Worm (Caenorhabditis elegans): ENCODE measurements around the gene B0464.6.
A peak's percentile ranks its signal among the peaks of the same experiment; 100 is the strongest.

The B0464.6 gene

DNA sequence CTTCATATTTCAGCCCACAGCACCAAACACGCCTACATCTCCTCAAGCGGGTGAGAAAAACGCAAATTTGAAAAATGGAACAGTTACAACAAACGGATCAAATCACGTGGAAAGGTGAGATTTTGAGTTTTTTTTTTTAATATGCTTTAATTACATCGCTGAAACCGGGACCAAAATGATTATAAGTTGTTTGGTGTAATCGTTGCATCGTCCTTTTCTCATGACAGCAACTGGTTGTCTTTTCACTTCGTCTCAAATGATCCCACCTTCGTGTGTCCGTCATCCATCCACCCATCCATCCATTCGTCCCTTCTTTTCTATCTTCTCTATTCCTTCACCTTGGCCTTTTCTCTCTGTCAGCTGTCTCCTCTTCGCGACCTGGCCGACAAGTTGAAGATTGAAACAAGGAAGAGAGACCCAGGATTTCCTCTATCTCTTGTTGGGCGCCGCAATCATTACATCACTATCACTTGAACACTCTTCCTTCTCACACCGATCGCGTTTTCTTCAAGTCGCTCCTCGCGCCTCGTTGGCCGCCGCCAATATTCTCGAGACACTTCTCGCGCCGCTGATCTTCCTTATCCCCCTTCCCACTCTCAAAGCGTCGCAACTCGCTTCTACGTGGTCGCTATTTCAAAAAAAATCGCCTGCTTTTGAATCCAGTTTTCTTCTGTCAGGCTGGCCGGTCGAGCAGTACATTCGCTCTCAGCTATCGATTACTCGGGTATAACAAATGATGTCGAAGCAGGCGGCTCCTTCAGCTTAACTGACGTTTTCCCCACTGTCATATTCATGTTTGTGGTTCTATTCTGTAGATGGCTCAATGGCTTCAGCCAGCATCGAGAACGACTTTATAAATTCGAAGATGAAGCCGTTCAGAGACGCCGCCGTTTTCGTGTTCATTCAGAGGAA is 8.3 kb downstream of the B0464.6 start:
- TF ChIP-seq unc-62 (GFP tag; optimal IDR thresholded peaks at IDR 0.05): peak; percentile 89
- TF ChIP-seq nhr-28 (tag; optimal IDR thresholded peaks at IDR 0.05): no peak
- TF ChIP-seq zip-8 (tag; optimal IDR thresholded peaks at IDR 0.05): no peak
- TF ChIP-seq mls-2 (tag; optimal IDR thresholded peaks at IDR 0.05): no peak
- no peak for TF ChIP-seq mab-5 (tag; optimal IDR thresholded peaks at IDR 0.05)
- TF ChIP-seq mep-1 (tag; optimal IDR thresholded peaks at IDR 0.05): no peak
- TF ChIP-seq blmp-1 (tag; optimal IDR thresholded peaks at IDR 0.05): no peak
- TF ChIP-seq snpc-4 (tag; optimal IDR thresholded peaks at IDR 0.05): no peak
- TF ChIP-seq ceh-43 (GFP tag; optimal IDR thresholded peaks at IDR 0.05): no peak
- no peak for TF ChIP-seq lsy-2 (tag; optimal IDR thresholded peaks at IDR 0.05)
- no peak for TF ChIP-seq ham-2 (GFP tag; optimal IDR thresholded peaks at IDR 0.05)
- TF ChIP-seq unc-39 (tag; optimal IDR thresholded peaks at IDR 0.05): no peak
- TF ChIP-seq unc-120 (tag; optimal IDR thresholded peaks at IDR 0.05; ENCODE audit: poor library complexity, severe bottlenecking): peak; percentile 57
- TF ChIP-seq hlh-1 (tag; optimal IDR thresholded peaks at IDR 0.05): peak; percentile 88
- TF ChIP-seq lin-13 (tag; optimal IDR thresholded peaks at IDR 0.05): no peak

DNA sequence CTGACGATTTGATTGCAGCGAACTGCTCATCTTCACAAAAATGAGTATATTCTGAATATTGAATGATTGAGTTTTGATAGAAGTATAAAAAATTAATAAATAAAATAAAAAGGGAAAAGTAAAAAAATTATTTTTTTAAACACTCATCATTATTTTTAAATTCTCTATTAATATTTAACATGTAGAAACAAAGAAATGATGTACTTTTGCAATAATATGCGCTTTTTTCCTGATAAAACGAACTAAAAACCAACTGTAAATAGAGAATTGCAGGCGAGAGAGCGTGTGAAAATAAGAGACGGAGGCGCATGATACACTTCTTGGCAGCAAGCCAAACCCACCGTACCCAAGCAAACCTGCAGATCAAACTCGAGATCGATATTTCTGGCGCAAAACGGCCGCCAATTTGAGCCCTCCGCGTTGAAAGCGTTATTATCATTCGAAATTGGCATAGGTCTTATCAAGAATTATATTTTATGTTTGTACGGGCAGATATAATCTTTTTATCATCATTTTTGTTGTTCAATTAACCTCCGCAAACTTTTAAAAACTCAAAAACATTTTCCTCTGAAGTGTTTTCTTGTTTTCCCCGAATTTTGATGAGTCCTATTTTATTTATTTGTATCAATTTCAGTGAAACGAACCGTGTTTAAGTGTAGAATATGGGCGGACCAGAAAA is 9.6 kb downstream of the B0464.6 start, which contains the start of the genes rheb-1 and spk-1:
rheb-1 (minus strand) TSS at position 51 of the 679 bp plus-strand sequence.
spk-1 (plus strand) TSS at position 629 of the 679 bp plus-strand sequence.
- no peak for TF ChIP-seq elt-1 (tag; optimal IDR thresholded peaks at IDR 0.05; ENCODE audit: borderline replicate concordance, insufficient read depth)
- peak; percentile 18 for TF ChIP-seq cnd-1 (tag; optimal IDR thresholded peaks at IDR 0.05)
- peak; percentile 96 for TF ChIP-seq lsy-2 (tag; optimal IDR thresholded peaks at IDR 0.05)
- no peak for TF ChIP-seq ham-2 (GFP tag; optimal IDR thresholded peaks at IDR 0.05)
- TF ChIP-seq nhr-2 (tag; optimal IDR thresholded peaks at IDR 0.05): peak; percentile 2
- TF ChIP-seq nhr-28 (tag; optimal IDR thresholded peaks at IDR 0.05): no peak
- no peak for TF ChIP-seq nhr-76 (tag; optimal IDR thresholded peaks at IDR 0.05)
- TF ChIP-seq nhr-237 (tag; optimal IDR thresholded peaks at IDR 0.05): peak; percentile 7
- peak; percentile 3 for TF ChIP-seq hlh-1 (tag; optimal IDR thresholded peaks at IDR 0.05)
- TF ChIP-seq sptf-1 (tag; optimal IDR thresholded peaks at IDR 0.05): peak; percentile 69
- TF ChIP-seq unc-62 (GFP tag; optimal IDR thresholded peaks at IDR 0.05): peak; percentile 30
- peak; percentile 81 for TF ChIP-seq pha-4 (tag; optimal IDR thresholded peaks at IDR 0.05)
- no peak for TF ChIP-seq lin-32 (GFP tag; optimal IDR thresholded peaks at IDR 0.05)
- peak; percentile 36 for TF ChIP-seq mls-2 (tag; optimal IDR thresholded peaks at IDR 0.05)
- TF ChIP-seq unc-120 (tag; optimal IDR thresholded peaks at IDR 0.05; ENCODE audit: poor library complexity, severe bottlenecking): peak; percentile 50
- TF ChIP-seq ceh-39 (tag; optimal IDR thresholded peaks at IDR 0.05): peak; percentile 98
- peak; percentile 28 for TF ChIP-seq drap-1 (GFP tag; optimal IDR thresholded peaks at IDR 0.05)
- peak; percentile 40 for TF ChIP-seq lin-13 (tag; optimal IDR thresholded peaks at IDR 0.05)
- peak; percentile 45 for TF ChIP-seq ces-1 (GFP tag; optimal IDR thresholded peaks at IDR 0.05)
- peak; percentile 79 for TF ChIP-seq mep-1 (tag; optimal IDR thresholded peaks at IDR 0.05)
- no peak for TF ChIP-seq ceh-83 (GFP tag; optimal IDR thresholded peaks at IDR 0.05)

DNA sequence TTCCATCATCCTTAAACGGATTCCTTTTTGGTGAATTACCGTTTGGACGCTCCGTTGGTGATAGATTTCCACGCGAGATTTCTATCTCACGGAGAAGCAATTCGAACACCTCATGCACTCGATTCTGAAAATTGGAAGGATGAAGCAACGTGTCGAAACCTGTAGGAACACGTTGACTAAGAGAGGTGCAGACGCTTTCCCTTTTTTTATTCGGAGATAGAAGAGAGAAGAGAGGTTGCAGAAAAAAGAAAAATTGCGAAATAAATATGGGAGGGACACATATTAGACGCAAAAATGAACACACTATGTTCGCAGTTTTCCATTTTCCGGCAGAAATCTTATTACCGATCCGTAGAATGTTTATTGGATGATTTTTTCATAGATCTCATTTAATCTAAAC is 11.0 kb downstream of the B0464.6 start:
- TF ChIP-seq sem-2 (GFP tag; optimal IDR thresholded peaks at IDR 0.05) (no peak), lin-32 (GFP tag; optimal IDR thresholded peaks at IDR 0.05) (no peak), zip-8 (tag; optimal IDR thresholded peaks at IDR 0.05) (no peak), ceh-43 (GFP tag; optimal IDR thresholded peaks at IDR 0.05) (no peak), nhr-12 (tag; optimal IDR thresholded peaks at IDR 0.05) (no peak), ces-1 (GFP tag; optimal IDR thresholded peaks at IDR 0.05) (no peak), elt-1 (tag; optimal IDR thresholded peaks at IDR 0.05; ENCODE audit: borderline replicate concordance, insufficient read depth) (no peak), unc-120 (tag; optimal IDR thresholded peaks at IDR 0.05; ENCODE audit: poor library complexity, severe bottlenecking) (no peak), cnd-1 (tag; optimal IDR thresholded peaks at IDR 0.05) (no peak), lsy-2 (tag; optimal IDR thresholded peaks at IDR 0.05) (no peak), mab-5 (tag; optimal IDR thresholded peaks at IDR 0.05) (no peak), ztf-11 (tag; optimal IDR thresholded peaks at IDR 0.05) (no peak)

- no peak for TF ChIP-seq lin-32 (GFP tag; optimal IDR thresholded peaks at IDR 0.05)
- no peak for TF ChIP-seq mls-2 (tag; optimal IDR thresholded peaks at IDR 0.05)
- no peak for TF ChIP-seq tbx-8 (GFP tag; optimal IDR thresholded peaks at IDR 0.05)
- no peak for TF ChIP-seq ham-2 (GFP tag; optimal IDR thresholded peaks at IDR 0.05)
- no peak for TF ChIP-seq nhr-237 (tag; optimal IDR thresholded peaks at IDR 0.05)
Observed at ce11 chrIII:9453962-9454361, 11.8 kb downstream of the B0464.6 start, which contains the start of gene F54C8.7. Gene F54C8.7 (minus strand): TSS chrIII:9454062.

Measured in whole organism, mixed stage, embryonic.